Worm (Caenorhabditis elegans) whole organism, late embryonic: ENCODE data around the gene zfp-3.

ENCODE experiments used
- hlh-30 ChIP-seq: sonication (generic microtip); optimal IDR thresholded peaks from 2 replicates; lab custom pipeline; 2017; ENCODE audit warnings: antibody characterized with exemption, missing genetic modification characterization, missing compliant biosample characterization; ENCODE audit not compliant: insufficient read depth
- pqm-1 ChIP-seq: sonication (generic microtip); optimal IDR thresholded peaks from 2 replicates; lab custom pipeline; 2016; ENCODE audit warnings: missing genetic modification characterization, missing compliant biosample characterization

DNA sequence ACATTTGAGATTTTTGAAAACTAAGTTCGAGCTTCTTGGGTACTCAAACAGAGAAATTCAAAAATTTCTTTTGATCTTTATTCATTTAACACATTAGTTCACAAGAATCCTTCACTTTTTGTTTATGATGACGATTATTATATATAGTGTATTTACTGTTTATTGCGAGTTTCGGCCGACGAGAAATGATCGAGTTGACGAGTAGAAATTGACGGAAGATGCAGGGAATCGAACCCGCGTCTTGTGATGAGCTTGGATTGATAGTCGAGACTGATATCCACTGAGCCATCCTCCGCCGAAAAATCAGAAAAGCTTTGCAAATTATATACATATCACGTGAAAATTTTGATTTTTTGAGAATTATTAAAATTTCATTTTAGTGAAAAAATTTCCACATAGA lies 27.4 kb upstream of the zfp-3 start:
- TF ChIP-seq hlh-30 (tag; lab: Kevin White, UChicago) = no peak
- no peak for TF ChIP-seq pqm-1 (tag; lab: Kevin White, UChicago)
